Fruit fly (Drosophila melanogaster) S2 (cell line): ENCODE results near the gene Hsp67Ba.

Experiments used
- CG8478 ChIP-seq: fragments of >200 bp; optimal IDR thresholded peaks from 2 replicates; lab custom pipeline; 2018
- CTCF ChIP-seq, 2 experiments: fragments of >200 bp; optimal IDR thresholded peaks; 2 replicates each; lab custom pipeline; 2018

DNA sequence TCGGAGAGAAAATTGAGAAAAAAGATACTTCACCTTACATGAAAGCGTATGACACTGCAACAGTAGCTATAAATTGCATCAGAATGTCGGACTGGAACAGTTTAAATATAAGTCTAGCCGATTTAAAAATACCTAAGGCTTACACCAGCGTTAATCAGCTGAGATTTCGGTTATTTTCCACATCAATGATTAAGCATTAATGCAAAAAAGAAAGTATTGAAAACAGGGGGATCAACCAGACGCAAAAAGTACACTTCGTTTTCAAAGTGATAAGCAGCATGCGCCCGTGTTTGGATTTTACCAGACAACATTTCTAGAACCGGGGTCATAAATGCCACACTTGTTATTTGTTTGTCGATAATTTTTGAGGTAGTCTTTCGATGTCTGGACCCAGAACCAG, 42.8 kb upstream of the Hsp67Ba start:
- TF ChIP-seq CTCF (optimal IDR thresholded peaks at IDR 0.05; lab: Kevin White, UChicago) (no peak), CG8478 (no peak)
